Comparison of ENCODE assay signal across 2 worm cellular contexts in the genomic region with DNA sequence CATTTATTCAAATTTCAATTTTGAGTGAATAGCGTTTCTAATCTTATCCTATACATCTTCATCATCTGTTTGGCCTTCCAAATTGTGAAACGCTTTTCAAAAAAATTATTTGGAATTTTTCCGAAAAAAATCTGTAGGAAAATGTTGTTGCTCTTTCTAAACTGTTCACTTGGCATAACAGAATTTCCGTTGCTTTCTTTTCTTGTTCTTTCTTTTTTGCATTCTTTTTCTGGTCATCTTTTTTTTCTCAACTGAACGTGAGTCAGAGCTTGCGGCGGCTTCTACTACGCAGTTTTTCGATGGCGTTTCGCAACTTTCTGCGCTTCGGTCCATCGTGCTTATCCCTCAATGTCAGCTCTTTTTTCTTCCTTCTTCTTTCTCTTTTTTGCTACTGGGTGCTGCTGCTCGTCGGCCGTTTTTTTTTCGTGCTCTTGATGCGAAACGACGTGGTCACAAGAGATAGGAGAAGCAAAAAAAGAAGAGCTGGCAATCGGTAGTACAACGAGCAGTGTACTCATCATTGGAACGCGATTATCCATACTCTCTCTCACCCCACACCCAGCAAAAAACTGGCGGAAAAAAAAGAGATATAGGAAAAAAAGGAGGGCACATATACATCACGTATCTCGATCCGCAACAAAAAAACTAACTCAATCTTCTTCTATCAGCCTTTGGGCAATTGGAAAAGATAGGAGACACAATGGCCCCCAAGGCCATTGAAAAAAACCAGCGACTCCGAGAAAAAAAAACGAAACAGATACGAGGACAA.
TF ChIP-seq lines count a peak whose summit lies in the region.

No protein-coding gene starts in this region.

TF ChIP-seq in whole organism, L1 larva, 84 proteins besides CTCF, POLR2A, EP300 and RAD21 (continued from another document):
- TF ChIP-seq C04F5.9 (tag; optimal IDR thresholded peaks at IDR 0.05; lab: Kevin White, UChicago) = no peak
- TF ChIP-seq grh-1 (GFP tag; IDR thresholded peaks at IDR 0.05; lab: Robert Waterston, UW) = no peak
- no peak for TF ChIP-seq F16B12.6 (tag; optimal IDR thresholded peaks at IDR 0.05; lab: Kevin White, UChicago)
- TF ChIP-seq lsy-2 (tag; optimal IDR thresholded peaks at IDR 0.05; lab: Kevin White, UChicago) = peak; percentile 30 to 51
- TF ChIP-seq nhr-28 (tag; optimal IDR thresholded peaks at IDR 0.05; lab: Kevin White, UChicago) = no peak
- peak; percentile 93 for TF ChIP-seq lin-14 (GFP tag; optimal IDR thresholded peaks at IDR 0.05; lab: Kevin White, UChicago)
- no peak for TF ChIP-seq unc-130 (tag; optimal IDR thresholded peaks at IDR 0.05; lab: Kevin White, UChicago)
- TF ChIP-seq ztf-11 (tag; optimal IDR thresholded peaks at IDR 0.05; lab: Kevin White, UChicago) = no peak
- TF ChIP-seq rnt-1 (tag; optimal IDR thresholded peaks at IDR 0.05; lab: Kevin White, UChicago) = peak; percentile 48
- peak; percentile 39 for TF ChIP-seq nhr-19 (GFP tag; conservative IDR thresholded peaks at IDR 0.05; lab: Robert Waterston, UW)
- TF ChIP-seq nhr-11 (tag; optimal IDR thresholded peaks at IDR 0.05; lab: Kevin White, UChicago) = no peak
- TF ChIP-seq mdl-1 (tag; optimal IDR thresholded peaks at IDR 0.05; lab: Kevin White, UChicago) = no peak
- no peak for TF ChIP-seq nhr-12 (tag; optimal IDR thresholded peaks at IDR 0.05; lab: Kevin White, UChicago)
- peak in 1 of 3 experiments; percentile 37 for TF ChIP-seq ceh-82 (tag; optimal IDR thresholded peaks at IDR 0.05; lab: Kevin White, UChicago)
- no peak for TF ChIP-seq irx-1 (tag; optimal IDR thresholded peaks at IDR 0.05; lab: Kevin White, UChicago)
- TF ChIP-seq ces-1 (GFP tag; optimal IDR thresholded peaks at IDR 0.05; lab: Kevin White, UChicago) = peak; percentile 10
- TF ChIP-seq unc-62 (GFP tag; optimal IDR thresholded peaks at IDR 0.05; lab: Kevin White, UChicago) = no peak
- TF ChIP-seq snpc-4 (tag; optimal IDR thresholded peaks at IDR 0.05; lab: Kevin White, UChicago) = no peak
- TF ChIP-seq C16A3.4 (tag; optimal IDR thresholded peaks at IDR 0.05; lab: Kevin White, UChicago) = no peak
- no peak for TF ChIP-seq hlh-17 (GFP tag; optimal IDR thresholded peaks at IDR 0.05; lab: Kevin White, UChicago; ENCODE audit: borderline replicate concordance)
- TF ChIP-seq fkh-4 (tag; optimal IDR thresholded peaks at IDR 0.05; lab: Kevin White, UChicago; ENCODE audit: borderline replicate concordance) = no peak
- TF ChIP-seq fkh-10 (GFP tag; optimal IDR thresholded peaks at IDR 0.05; lab: Kevin White, UChicago) = peak; percentile 52
- TF ChIP-seq nhr-76 (tag; optimal IDR thresholded peaks at IDR 0.05; lab: Kevin White, UChicago) = no peak
- no peak for TF ChIP-seq lin-39 (tag; optimal IDR thresholded peaks at IDR 0.05; lab: Kevin White, UChicago)
- TF ChIP-seq jun-1 (tag; optimal IDR thresholded peaks at IDR 0.05; lab: Kevin White, UChicago) = no peak
- TF ChIP-seq ceh-63 (GFP tag; optimal IDR thresholded peaks at IDR 0.05; lab: Kevin White, UChicago) = no peak
- no peak for TF ChIP-seq lin-15B (tag; optimal IDR thresholded peaks at IDR 0.05; lab: Kevin White, UChicago)
- TF ChIP-seq xbp-1 (tag; optimal IDR thresholded peaks at IDR 0.05; lab: Kevin White, UChicago) = peak; percentile 6
- TF ChIP-seq pqm-1 (tag; optimal IDR thresholded peaks at IDR 0.05; lab: Kevin White, UChicago) = no peak
- TF ChIP-seq alr-1 (tag; optimal IDR thresholded peaks at IDR 0.05; lab: Kevin White, UChicago; ENCODE audit: borderline replicate concordance) = no peak
- TF ChIP-seq blmp-1 (tag; optimal IDR thresholded peaks at IDR 0.05; lab: Kevin White, UChicago) = peak; percentile 2

TF ChIP-seq in whole organism, L4 larva, 104 proteins besides CTCF, POLR2A, EP300 and RAD21 (continued from another document):
- TF ChIP-seq nhr-10 (tag; optimal IDR thresholded peaks at IDR 0.05; lab: Kevin White, UChicago) (no peak), hlh-11 (tag; optimal IDR thresholded peaks at IDR 0.05; lab: Kevin White, UChicago) (peak; percentile 73), set-16 (GFP tag; IDR thresholded peaks at IDR 0.05; lab: Robert Waterston, UW) (peak; percentile 41; the same call in 1 of the 2 replicates), daf-12 (tag; optimal IDR thresholded peaks at IDR 0.05; lab: Kevin White, UChicago) (no peak), nhr-76 (tag; optimal IDR thresholded peaks at IDR 0.05; lab: Kevin White, UChicago) (no peak), fkh-10 (GFP tag; optimal IDR thresholded peaks at IDR 0.05; lab: Kevin White, UChicago) (peak; percentile 55), F49E8.2 (tag; optimal IDR thresholded peaks at IDR 0.05; lab: Kevin White, UChicago; ENCODE audit: borderline replicate concordance) (no peak), nhr-102 (tag; optimal IDR thresholded peaks at IDR 0.05; lab: Kevin White, UChicago) (no peak), ceh-82 (tag; optimal IDR thresholded peaks at IDR 0.05; lab: Kevin White, UChicago) (no peak), cey-2 (tag; optimal IDR thresholded peaks at IDR 0.05; lab: Kevin White, UChicago; ENCODE audit: borderline replicate concordance, insufficient read depth) (no peak), mxl-2 (GFP tag; conservative IDR thresholded peaks at IDR 0.05; lab: Robert Waterston, UW) (no peak), nhr-28 (tag; optimal IDR thresholded peaks at IDR 0.05; lab: Kevin White, UChicago) (peak; percentile 27), F44E2.7 (GFP tag; IDR thresholded peaks at IDR 0.05; lab: Robert Waterston, UW) (no peak), T20F7.1 (GFP tag; optimal IDR thresholded peaks at IDR 0.05; lab: Kevin White, UChicago) (no peak), hmg-1.1 (GFP tag; IDR thresholded peaks at IDR 0.05; lab: Robert Waterston, UW) (0 out of 2 replicates have a peak, but pooled peaks have one; percentile 46), vab-7 (GFP tag; IDR thresholded peaks at IDR 0.05; lab: Robert Waterston, UW) (no peak), mep-1 (tag; optimal IDR thresholded peaks at IDR 0.05; lab: Kevin White, UChicago) (peak; percentile 51), mdt-29 (GFP tag; IDR thresholded peaks at IDR 0.05; lab: Robert Waterston, UW) (no peak), zfp-3 (GFP tag; conservative IDR thresholded peaks at IDR 0.05; lab: Robert Waterston, UW) (no peak), ZK337.2 (GFP tag; IDR thresholded peaks at IDR 0.05; lab: Robert Waterston, UW) (no peak), dve-1 (tag; optimal IDR thresholded peaks at IDR 0.05; lab: Kevin White, UChicago; ENCODE audit: insufficient read depth) (no peak)
